Worm (Caenorhabditis elegans) whole organism, dauer: ENCODE measurements around the gene str-78.

Experiments used
- unc-62 ChIP-seq: sonication (generic microtip); optimal IDR thresholded peaks from 2 replicates; lab custom pipeline; 2017; ENCODE audit warnings: missing biosample characterization, missing genetic modification reagents, missing genetic modification characterization

Gene str-78

DNA sequence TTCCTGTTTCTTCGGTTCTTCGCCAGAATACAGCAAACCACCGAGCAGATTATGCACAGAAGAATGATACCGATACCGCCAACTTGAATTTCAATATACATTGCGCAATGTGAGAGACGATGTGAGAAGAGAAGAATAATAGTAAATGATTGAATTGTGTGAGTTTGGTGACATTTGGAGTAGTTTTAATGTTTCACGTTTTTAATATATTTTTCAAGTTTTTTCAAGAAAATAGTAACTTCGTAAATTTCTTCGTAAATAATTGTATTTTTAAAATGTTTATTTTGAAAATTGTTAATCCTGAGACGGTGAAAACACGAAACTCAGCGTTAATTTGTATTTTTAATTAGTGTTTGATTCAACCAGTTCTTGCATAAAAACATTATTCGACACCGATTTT lies 33.9 kb downstream of the str-78 start, which contains the start of gene M199.134:
Gene M199.134, minus strand, starts transcription at position 101 of the 400 bp plus-strand sequence.
- no peak for TF ChIP-seq unc-62

- no peak for TF ChIP-seq unc-62
Observed at ce11 chrIV:15108475-15108874, 38.5 kb downstream of the str-78 start, which contains the start of gene M199.2. M199.2 (plus strand) TSS chrIV:15108775.

DNA sequence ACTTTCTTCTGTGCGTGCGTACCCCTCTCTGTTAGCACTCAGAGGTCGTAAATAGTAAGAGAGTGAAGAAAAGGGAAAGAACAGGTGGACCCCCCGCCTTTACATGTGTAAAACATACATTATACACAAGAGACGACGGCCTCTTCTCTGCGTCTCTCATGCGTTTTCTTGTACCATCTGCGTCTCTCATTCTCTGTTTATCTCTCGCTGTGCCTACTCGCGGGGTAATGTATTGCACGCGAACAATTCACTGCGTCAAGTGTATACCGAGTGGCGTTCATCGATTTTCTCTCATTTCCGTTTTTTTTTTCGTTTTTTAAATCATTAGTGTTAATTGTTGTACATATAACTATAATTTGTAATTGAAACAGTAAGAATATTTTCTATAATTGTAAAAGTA lies 39.8 kb downstream of the str-78 start:
- no peak for TF ChIP-seq unc-62

DNA sequence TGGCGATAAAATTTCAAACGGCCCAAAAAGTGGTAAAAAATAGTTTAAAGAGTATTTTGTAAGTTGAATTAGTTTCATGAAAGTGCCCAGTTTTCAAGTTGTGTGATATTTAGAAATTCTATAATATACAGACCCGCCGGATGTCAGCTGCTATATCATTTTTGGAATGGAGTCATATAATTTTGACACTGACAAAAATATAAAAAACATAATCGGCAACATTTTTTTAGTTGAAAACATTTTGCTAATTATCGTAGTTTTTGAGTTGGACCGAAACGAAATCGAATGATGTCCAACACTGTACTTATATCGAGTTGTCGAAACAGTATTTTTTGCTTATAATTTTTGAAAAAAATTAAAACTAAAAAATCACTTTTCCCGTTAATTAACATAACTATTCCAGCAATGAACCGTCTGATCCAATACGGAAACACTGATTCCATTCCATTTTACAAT lies 43.8 kb downstream of the str-78 start, which contains the start of gene srt-44:
Gene srt-44, plus strand, starts transcription at position 406 of the 456 bp plus-strand sequence.
- TF ChIP-seq unc-62 = no peak

ce11 chrIV:15098294-15098693 lies 48.7 kb downstream of the str-78 start, which contains the start of gene srt-49:
srt-49 (minus strand) TSS chrIV:15098394.
- TF ChIP-seq unc-62 = no peak
